Worm (Caenorhabditis elegans) whole organism, midembryonic: ENCODE data around the gene Y39E4A.1.

ENCODE experiments used
- T22C8.4 ChIP-seq: fragments of 200-800 bp; sonication (Bioruptor generic); IDR thresholded peaks from 2 replicates; pipeline ENCODE4 v1.3.6; 2022; ENCODE audit warnings: missing genetic modification characterization, missing compliant biosample characterization
- cog-1 ChIP-seq: sonication (generic microtip); optimal IDR thresholded peaks from 2 replicates; lab custom pipeline; 2016; ENCODE audit warnings: missing genetic modification characterization, missing compliant biosample characterization
- flt-1 ChIP-seq: fragments of 200-800 bp; sonication (Bioruptor generic); IDR thresholded peaks from 2 replicates; pipeline ENCODE4 v1.3.6; 2022; ENCODE audit warnings: missing genetic modification characterization, missing compliant biosample characterization
- med-1 ChIP-seq: sonication (generic microtip); optimal IDR thresholded peaks from 2 replicates; lab custom pipeline; 2017; ENCODE audit warnings: missing genetic modification characterization, mild to moderate bottlenecking, missing compliant biosample characterization, antibody characterized with exemption, missing genetic modification reagents; ENCODE audit not compliant: insufficient read depth
- ref-1 ChIP-seq: fragments of 200-800 bp; sonication (Bioruptor generic); conservative IDR thresholded peaks from 2 replicates; pipeline ENCODE4 v1.3.6; 2022; ENCODE audit warnings: missing genetic modification reagents, missing genetic modification characterization, missing compliant biosample characterization
- tab-1 ChIP-seq: fragments of 200-800 bp; sonication (Bioruptor generic); IDR thresholded peaks from 2 replicates; pipeline ENCODE4 v1.3.6; 2022; ENCODE audit warnings: missing genetic modification characterization, missing compliant biosample characterization
- ztf-23 ChIP-seq: fragments of 200-800 bp; sonication (Bioruptor generic); IDR thresholded peaks from 2 replicates; pipeline ENCODE4 v1.3.6; 2022; ENCODE audit warnings: missing genetic modification reagents, missing genetic modification characterization, missing compliant biosample characterization
- ztf-29 ChIP-seq: fragments of 200-800 bp; sonication (Bioruptor generic); IDR thresholded peaks from 2 replicates; pipeline ENCODE4 v1.3.6; 2022; ENCODE audit warnings: missing genetic modification reagents, missing genetic modification characterization, missing compliant biosample characterization

DNA sequence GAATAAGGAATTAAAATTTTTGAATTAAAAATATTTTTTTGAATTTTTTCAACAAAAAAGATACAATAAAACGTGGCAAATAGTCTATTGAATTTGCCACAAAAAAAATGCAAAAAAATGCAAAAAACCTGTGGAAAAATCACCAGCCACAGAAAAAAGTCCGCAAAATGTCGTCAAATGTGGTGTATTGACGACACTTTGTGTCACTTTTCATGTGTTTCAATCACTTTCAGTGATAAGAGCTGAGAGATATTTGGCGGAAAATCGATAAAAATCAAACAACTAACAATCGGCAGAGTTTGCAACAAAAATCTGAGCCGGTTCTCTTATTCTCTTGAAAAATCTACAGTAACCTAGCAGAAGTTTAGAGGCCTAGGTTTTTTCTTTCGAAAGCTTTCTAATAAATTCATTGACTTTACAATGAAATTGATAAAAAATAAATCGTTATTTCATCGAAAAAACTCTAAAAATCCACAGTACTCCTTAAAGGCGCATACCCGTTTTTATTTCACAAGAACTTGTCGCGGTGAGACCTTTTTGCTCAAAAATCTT, 20.7 kb downstream of the Y39E4A.1 start:
- TF ChIP-seq flt-1: no peak
- TF ChIP-seq tab-1 (GFP tag; lab: Robert Waterston, UW): no peak
- TF ChIP-seq ztf-23: no peak
- TF ChIP-seq ref-1: no peak
- no peak for TF ChIP-seq T22C8.4
- TF ChIP-seq med-1: no peak
- TF ChIP-seq ztf-29: no peak
- no peak for TF ChIP-seq cog-1 (tag; lab: Kevin White, UChicago)
